Worm (Caenorhabditis elegans): ENCODE results near the gene let-23.

ce11 chrII:9232923-9233322, 35.6 kb downstream of the let-23 start, which contains the start of gene T26C5.2:
- TF ChIP-seq F13H6.1 (tag; optimal IDR thresholded peaks at IDR 0.05): no peak
- TF ChIP-seq pha-4 (tag; optimal IDR thresholded peaks at IDR 0.05): no peak
- TF ChIP-seq ama-1 (optimal IDR thresholded peaks at IDR 0.05): no peak
- TF ChIP-seq ceh-14 (tag; optimal IDR thresholded peaks at IDR 0.05): no peak
- TF ChIP-seq unc-3 (GFP tag; conservative IDR thresholded peaks at IDR 0.05): no peak
- TF ChIP-seq unc-3 (tag; optimal IDR thresholded peaks at IDR 0.05): no peak
- no peak for TF ChIP-seq tbx-2 (tag; optimal IDR thresholded peaks at IDR 0.05)
- TF ChIP-seq C38D4.7 (GFP tag; optimal IDR thresholded peaks at IDR 0.05): no peak
- TF ChIP-seq gmeb-2 (tag; optimal IDR thresholded peaks at IDR 0.05): no peak
- no peak for TF ChIP-seq fkh-10 (GFP tag; optimal IDR thresholded peaks at IDR 0.05)
